Worm (Caenorhabditis elegans) whole organism, L2 larva: ENCODE measurements around the gene tnt-2.

Experiments used
- elt-1 ChIP-seq: fragments of 150-350 bp; optimal IDR thresholded peaks from 2 replicates; lab custom pipeline; 2014; ENCODE audit warnings: missing biosample characterization, missing genetic modification characterization
- fos-1 ChIP-seq: fragments of 150-350 bp; optimal IDR thresholded peaks from 2 replicates; lab custom pipeline; 2014; ENCODE audit warnings: missing biosample characterization, missing genetic modification characterization
- lsy-2 ChIP-seq, 2 experiments: fragments of 150-350 bp in 1 of 2; sonication (generic microtip) in 1 of 2; optimal IDR thresholded peaks; 2 replicates each; lab custom pipeline; 2014 to 2017; ENCODE audit warnings: missing biosample characterization in 2 of 2, missing genetic modification characterization in 2 of 2
- mdl-1 ChIP-seq, 2 experiments: fragments of 150-350 bp in 1 of 2; sonication (generic microtip) in 1 of 2; optimal IDR thresholded peaks; 2 replicates each; lab custom pipeline; 2017; ENCODE audit warnings: missing biosample characterization in 2 of 2, missing genetic modification characterization in 2 of 2
- nhr-23 ChIP-seq: fragments of 150-350 bp; optimal IDR thresholded peaks from 2 replicates; lab custom pipeline; 2014; ENCODE audit warnings: missing biosample characterization, missing genetic modification reagents, missing genetic modification characterization
- zag-1 ChIP-seq: fragments of 150-350 bp; optimal IDR thresholded peaks from 2 replicates; lab custom pipeline; 2014; ENCODE audit warnings: missing biosample characterization, missing genetic modification characterization

DNA sequence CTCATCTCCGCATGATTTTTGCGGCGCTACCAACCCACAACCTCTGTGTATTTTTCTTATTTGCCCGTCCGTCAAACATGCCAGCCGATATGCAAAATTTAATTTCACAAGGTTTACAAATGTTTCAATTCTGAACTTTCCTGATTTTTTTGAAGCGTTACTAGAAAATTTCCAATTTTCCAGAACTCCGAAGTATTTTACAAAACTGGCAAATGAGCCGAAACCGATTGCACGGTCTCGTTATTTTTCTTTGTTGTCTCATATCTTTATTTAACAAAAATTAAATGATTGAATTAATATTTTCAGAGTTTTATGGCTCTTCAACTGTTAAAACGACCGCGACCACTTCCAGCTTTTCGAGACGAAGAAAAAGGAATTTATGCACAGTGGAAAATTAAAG lies 15.3 kb downstream of the tnt-2 start, which contains the start of gene F53A9.3:
- TF ChIP-seq elt-1 (tag; lab: Kevin White, UChicago) (no peak), zag-1 (tag; lab: Kevin White, UChicago) (no peak), mdl-1 (tag; optimal IDR thresholded peaks at IDR 0.05; lab: Kevin White, UChicago) (no peak), nhr-23 (tag; lab: Kevin White, UChicago) (no peak), fos-1 (tag; lab: Kevin White, UChicago) (no peak), lsy-2 (tag; optimal IDR thresholded peaks at IDR 0.05; lab: Kevin White, UChicago) (no peak)
